Worm (Caenorhabditis elegans): ENCODE data around the gene nhr-232.

The nhr-232 gene

DNA sequence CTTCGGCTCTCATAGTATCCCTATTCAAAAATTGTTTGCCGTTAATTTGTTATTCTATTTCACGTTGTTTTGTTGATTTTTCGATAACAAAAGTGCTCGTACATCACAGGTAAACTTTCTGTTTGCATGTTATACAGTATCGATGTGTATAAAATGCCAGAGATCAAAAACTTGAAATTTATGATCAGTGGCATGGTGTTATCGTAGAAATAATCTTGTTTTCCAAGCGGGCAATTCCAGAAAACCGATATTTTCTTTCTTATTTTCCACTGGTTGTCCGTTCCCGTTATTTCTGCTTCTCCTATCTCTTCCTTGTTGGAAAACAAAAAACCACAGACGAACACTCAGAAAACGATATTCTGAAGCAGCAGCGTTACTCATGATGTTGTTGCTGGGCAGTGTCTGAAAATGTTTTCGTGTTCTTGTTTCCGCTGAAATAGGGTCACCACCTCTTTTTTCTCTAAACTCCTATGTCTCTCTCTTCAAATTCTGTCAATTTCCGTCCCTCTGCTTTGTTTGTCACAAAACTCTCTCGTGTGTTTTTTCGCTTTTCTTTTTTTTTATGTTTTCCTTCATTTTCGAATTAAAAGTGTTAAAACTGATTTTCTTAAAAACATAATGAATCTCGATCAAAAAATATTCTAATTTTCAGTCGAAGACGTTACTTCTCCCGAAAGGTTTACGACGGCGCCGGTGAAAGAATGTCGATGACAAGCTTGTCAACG lies 7.6 kb upstream of the nhr-232 start, which contains the start of gene akt-1:
Gene akt-1 (plus strand): TSS at position 651 of the 725 bp plus-strand sequence.
- TF ChIP-seq ceh-39 (tag; optimal IDR thresholded peaks at IDR 0.05) = no peak
- TF ChIP-seq elt-1 (tag; optimal IDR thresholded peaks at IDR 0.05; ENCODE audit: borderline replicate concordance, insufficient read depth) = no peak

DNA sequence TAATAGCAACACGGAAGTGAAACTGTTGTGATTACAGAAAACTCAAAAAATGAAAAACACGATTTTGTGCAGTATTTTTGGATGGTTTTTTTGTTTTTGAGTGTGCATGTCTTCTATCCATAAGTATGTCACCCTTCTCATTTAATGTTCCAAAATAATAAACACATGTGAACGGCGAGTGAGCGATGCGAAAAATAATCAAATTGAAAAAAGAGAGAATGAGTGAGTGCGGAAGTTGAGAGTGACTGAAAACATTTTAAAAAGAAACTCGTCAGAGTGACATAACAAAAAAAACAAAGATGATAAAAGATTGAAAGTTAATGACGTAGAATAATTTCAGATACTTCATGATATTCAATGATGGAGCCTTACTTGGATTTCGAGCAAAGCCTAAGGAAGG lies 6.5 kb upstream of the nhr-232 start:
- TF ChIP-seq mep-1 (tag; optimal IDR thresholded peaks at IDR 0.05) = no peak
- no peak for TF ChIP-seq mab-5 (tag; optimal IDR thresholded peaks at IDR 0.05)
- TF ChIP-seq nhr-2 (tag; optimal IDR thresholded peaks at IDR 0.05) = no peak
- TF ChIP-seq M03D4.4 (tag; optimal IDR thresholded peaks at IDR 0.05) = no peak
- TF ChIP-seq flh-1 (GFP tag; optimal IDR thresholded peaks at IDR 0.05) = no peak
- no peak for TF ChIP-seq sem-2 (GFP tag; optimal IDR thresholded peaks at IDR 0.05)
- TF ChIP-seq drap-1 (GFP tag; optimal IDR thresholded peaks at IDR 0.05) = no peak
- no peak for TF ChIP-seq nhr-12 (tag; optimal IDR thresholded peaks at IDR 0.05)
- no peak for TF ChIP-seq sptf-1 (tag; optimal IDR thresholded peaks at IDR 0.05)
- no peak for TF ChIP-seq elt-3 (tag; optimal IDR thresholded peaks at IDR 0.05)
- no peak for TF ChIP-seq lin-32 (GFP tag; optimal IDR thresholded peaks at IDR 0.05)

DNA sequence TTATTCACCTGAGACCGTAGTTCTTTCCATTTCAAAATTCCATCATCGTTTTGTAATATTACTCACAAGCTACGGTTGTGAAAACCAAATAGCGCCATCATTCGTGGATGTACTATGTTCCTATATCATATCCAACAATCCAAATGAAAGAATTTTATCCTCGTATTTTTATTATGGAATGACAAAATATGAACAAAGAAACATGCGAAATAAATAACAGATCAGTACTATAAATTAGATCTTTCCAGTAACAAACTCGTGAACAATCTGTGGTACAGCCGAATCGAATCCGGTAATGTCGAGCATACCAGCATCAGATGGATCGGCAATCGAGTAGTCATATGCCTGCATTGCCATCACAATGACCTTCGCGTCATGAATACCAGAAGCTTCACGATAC lies 3.3 kb upstream of the nhr-232 start:
- TF ChIP-seq nhr-76 (tag; optimal IDR thresholded peaks at IDR 0.05) = no peak
- no peak for TF ChIP-seq cnd-1 (tag; optimal IDR thresholded peaks at IDR 0.05)
- TF ChIP-seq mls-2 (tag; optimal IDR thresholded peaks at IDR 0.05) = no peak
- TF ChIP-seq sem-2 (GFP tag; optimal IDR thresholded peaks at IDR 0.05) = no peak
- no peak for TF ChIP-seq snpc-4 (tag; optimal IDR thresholded peaks at IDR 0.05)
- TF ChIP-seq blmp-1 (tag; optimal IDR thresholded peaks at IDR 0.05) = no peak
- no peak for TF ChIP-seq unc-39 (tag; optimal IDR thresholded peaks at IDR 0.05)
- no peak for TF ChIP-seq drap-1 (GFP tag; optimal IDR thresholded peaks at IDR 0.05)
- no peak for TF ChIP-seq lin-13 (tag; optimal IDR thresholded peaks at IDR 0.05)
- no peak for TF ChIP-seq M03D4.4 (tag; optimal IDR thresholded peaks at IDR 0.05)
- no peak for TF ChIP-seq unc-120 (tag; optimal IDR thresholded peaks at IDR 0.05; ENCODE audit: poor library complexity, severe bottlenecking)
- TF ChIP-seq nhr-28 (tag; optimal IDR thresholded peaks at IDR 0.05) = no peak
- no peak for TF ChIP-seq zip-8 (tag; optimal IDR thresholded peaks at IDR 0.05)
- TF ChIP-seq nhr-2 (tag; optimal IDR thresholded peaks at IDR 0.05) = no peak
- no peak for TF ChIP-seq elt-1 (tag; optimal IDR thresholded peaks at IDR 0.05; ENCODE audit: borderline replicate concordance, insufficient read depth)
- TF ChIP-seq flh-1 (GFP tag; optimal IDR thresholded peaks at IDR 0.05) = no peak

DNA sequence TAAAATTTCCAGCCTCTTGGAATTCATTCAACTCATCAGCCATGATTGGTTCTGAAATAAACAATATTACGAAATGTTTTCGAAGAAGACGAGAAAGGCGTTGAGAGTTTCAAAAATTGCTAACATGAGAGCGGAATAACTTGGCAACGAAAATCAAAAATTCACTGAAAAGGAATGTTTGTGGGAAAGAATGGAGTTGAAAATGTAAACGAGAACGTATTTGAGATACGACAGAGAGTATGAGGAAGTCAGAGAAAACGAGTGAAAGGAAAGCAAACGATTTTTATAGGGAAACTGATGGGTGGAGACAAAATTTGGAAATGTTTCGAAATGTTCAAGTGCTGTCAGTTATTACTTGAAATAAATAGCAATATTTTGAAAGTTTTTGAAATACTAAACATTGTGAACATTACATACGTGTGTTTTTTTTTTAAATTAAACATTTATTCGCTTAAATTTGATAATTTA lies 931 bp upstream of the nhr-232 start, which contains the start of gene rop-1:
Gene rop-1 (minus strand): TSS at position 51 of the 468 bp plus-strand sequence.
- no peak for TF ChIP-seq tbx-8 (GFP tag; optimal IDR thresholded peaks at IDR 0.05)
- TF ChIP-seq blmp-1 (tag; optimal IDR thresholded peaks at IDR 0.05) = no peak
- no peak for TF ChIP-seq nhr-237 (tag; optimal IDR thresholded peaks at IDR 0.05)
- TF ChIP-seq ztf-11 (tag; optimal IDR thresholded peaks at IDR 0.05) = no peak
- TF ChIP-seq ceh-43 (GFP tag; optimal IDR thresholded peaks at IDR 0.05) = no peak
- no peak for TF ChIP-seq mab-5 (tag; optimal IDR thresholded peaks at IDR 0.05)
- no peak for TF ChIP-seq lin-32 (GFP tag; optimal IDR thresholded peaks at IDR 0.05)
- TF ChIP-seq nhr-12 (tag; optimal IDR thresholded peaks at IDR 0.05) = no peak
- TF ChIP-seq mep-1 (tag; optimal IDR thresholded peaks at IDR 0.05) = no peak
- TF ChIP-seq lin-13 (tag; optimal IDR thresholded peaks at IDR 0.05) = no peak

DNA sequence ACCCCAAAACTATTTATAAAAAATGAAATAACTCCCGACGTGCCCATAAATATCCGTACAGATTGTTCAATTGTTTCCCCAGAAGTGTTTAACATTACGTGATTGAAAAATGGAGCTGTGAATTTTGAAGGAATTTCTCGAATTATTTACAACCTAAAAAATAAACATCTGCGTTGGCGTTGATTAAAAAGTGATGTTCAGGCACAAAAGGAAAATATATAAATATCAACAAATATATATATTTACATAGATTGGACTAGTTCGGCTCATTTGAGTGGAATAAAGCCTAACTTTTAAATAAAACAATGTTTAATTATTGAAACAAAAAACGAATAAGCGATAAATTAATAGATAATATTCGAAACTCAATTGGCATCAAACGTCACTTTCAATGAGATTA lies 4.5 kb downstream of the nhr-232 start, which contains the start of gene sri-18:
Gene sri-18 (minus strand): TSS at position 101 of the 400 bp plus-strand sequence.
- TF ChIP-seq unc-39 (tag; optimal IDR thresholded peaks at IDR 0.05) = no peak
- no peak for TF ChIP-seq mep-1 (tag; optimal IDR thresholded peaks at IDR 0.05)
- no peak for TF ChIP-seq blmp-1 (tag; optimal IDR thresholded peaks at IDR 0.05)

DNA sequence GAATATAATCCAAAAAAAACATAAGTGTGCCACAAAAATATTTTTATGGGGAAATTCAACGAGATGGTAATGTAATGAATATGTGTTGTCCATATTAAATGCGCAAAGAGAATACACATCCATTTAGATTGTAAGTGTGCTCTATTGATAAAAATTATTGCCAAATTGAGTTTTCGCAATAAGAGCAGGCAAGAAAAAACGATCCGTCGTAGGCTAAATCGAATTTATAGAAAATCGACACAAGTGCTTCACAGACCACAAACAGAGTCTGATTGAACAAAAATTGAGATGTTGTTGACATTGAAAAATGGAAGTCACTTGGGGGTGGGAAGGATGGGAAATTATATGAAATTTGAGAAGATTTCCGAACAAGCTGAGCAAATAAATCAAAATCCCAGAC lies 9.0 kb downstream of the nhr-232 start:
- TF ChIP-seq sem-2 (GFP tag; optimal IDR thresholded peaks at IDR 0.05) = no peak
- peak; percentile 52 for TF ChIP-seq ces-1 (GFP tag; optimal IDR thresholded peaks at IDR 0.05)

All from whole organism, mixed stage, embryonic.